Worm (Caenorhabditis elegans) whole organism, midembryonic: ENCODE results near the gene C16C8.16.
A peak's percentile ranks its signal among the peaks of the same experiment; 100 is the strongest.

Experiments
- T22C8.4 ChIP-seq: fragments of 200-800 bp; sonication (Bioruptor generic); IDR thresholded peaks from 2 replicates; pipeline ENCODE4 v1.3.6; 2022; ENCODE audit warnings: missing genetic modification characterization, missing compliant biosample characterization
- cog-1 ChIP-seq: sonication (generic microtip); optimal IDR thresholded peaks from 2 replicates; lab custom pipeline; 2016; ENCODE audit warnings: missing genetic modification characterization, missing compliant biosample characterization
- flt-1 ChIP-seq: fragments of 200-800 bp; sonication (Bioruptor generic); IDR thresholded peaks from 2 replicates; pipeline ENCODE4 v1.3.6; 2022; ENCODE audit warnings: missing genetic modification characterization, missing compliant biosample characterization
- klf-2 ChIP-seq: fragments of 200-800 bp; sonication (Bioruptor generic); conservative IDR thresholded peaks from 2 replicates; pipeline ENCODE4 v1.3.6; 2022; ENCODE audit warnings: missing genetic modification reagents, missing genetic modification characterization, missing compliant biosample characterization
- med-1 ChIP-seq: sonication (generic microtip); optimal IDR thresholded peaks from 2 replicates; lab custom pipeline; 2017; ENCODE audit warnings: missing genetic modification characterization, mild to moderate bottlenecking, missing compliant biosample characterization, antibody characterized with exemption, missing genetic modification reagents; ENCODE audit not compliant: insufficient read depth
- ref-1 ChIP-seq: fragments of 200-800 bp; sonication (Bioruptor generic); conservative IDR thresholded peaks from 2 replicates; pipeline ENCODE4 v1.3.6; 2022; ENCODE audit warnings: missing genetic modification reagents, missing genetic modification characterization, missing compliant biosample characterization
- tab-1 ChIP-seq: fragments of 200-800 bp; sonication (Bioruptor generic); IDR thresholded peaks from 2 replicates; pipeline ENCODE4 v1.3.6; 2022; ENCODE audit warnings: missing genetic modification characterization, missing compliant biosample characterization
- ztf-23 ChIP-seq: fragments of 200-800 bp; sonication (Bioruptor generic); IDR thresholded peaks from 2 replicates; pipeline ENCODE4 v1.3.6; 2022; ENCODE audit warnings: missing genetic modification reagents, missing genetic modification characterization, missing compliant biosample characterization
- ztf-29 ChIP-seq: fragments of 200-800 bp; sonication (Bioruptor generic); IDR thresholded peaks from 2 replicates; pipeline ENCODE4 v1.3.6; 2022; ENCODE audit warnings: missing genetic modification reagents, missing genetic modification characterization, missing compliant biosample characterization

C16C8.16 gene

DNA sequence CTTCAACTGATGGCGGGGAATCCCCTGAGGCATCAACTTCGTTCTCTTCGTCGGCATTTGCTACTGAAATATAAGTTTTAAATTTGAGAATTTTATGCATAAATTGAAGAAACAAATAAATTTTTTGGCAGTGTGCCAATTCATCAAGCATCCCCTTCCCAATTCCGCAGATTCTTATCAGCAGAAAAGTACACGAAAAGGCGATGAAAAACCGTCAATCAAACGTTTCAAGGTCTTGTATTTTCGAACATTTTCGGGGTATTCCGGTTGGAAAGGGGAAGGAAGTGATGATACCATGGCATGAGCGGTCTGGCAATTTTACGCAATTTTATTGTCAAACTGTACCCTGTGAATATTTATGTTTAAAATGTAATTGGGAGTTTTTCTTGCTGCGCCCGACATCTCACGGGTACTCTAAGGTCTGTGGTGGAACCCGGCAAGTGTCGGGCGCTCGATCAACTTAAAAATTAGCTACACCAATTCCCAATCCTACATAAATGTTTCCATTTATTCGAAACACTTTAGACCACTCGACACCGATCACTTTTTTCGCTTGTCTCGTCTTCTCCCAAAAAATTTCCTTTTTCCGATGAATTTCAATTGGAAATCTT is 10.6 kb upstream of the C16C8.16 start:
- TF ChIP-seq med-1 (GFP tag; lab: Kevin White, UChicago) (no peak), ref-1 (GFP tag; lab: Robert Waterston, UW) (no peak), cog-1 (tag; lab: Kevin White, UChicago) (no peak), ztf-23 (GFP tag; lab: Robert Waterston, UW) (no peak), T22C8.4 (GFP tag; lab: Robert Waterston, UW) (no peak), ztf-29 (GFP tag; lab: Robert Waterston, UW) (no peak)

- TF ChIP-seq ztf-29 (GFP tag; lab: Robert Waterston, UW), result no peak
- TF ChIP-seq med-1 (GFP tag; lab: Kevin White, UChicago), result no peak
- no peak for TF ChIP-seq T22C8.4 (GFP tag; lab: Robert Waterston, UW)
- no peak for TF ChIP-seq klf-2 (GFP tag; lab: Robert Waterston, UW)
- TF ChIP-seq ref-1 (GFP tag; lab: Robert Waterston, UW), result no peak
- TF ChIP-seq tab-1 (GFP tag; lab: Robert Waterston, UW), result no peak
Observed at ce11 chrII:3436412-3436811, 9.1 kb upstream of the C16C8.16 start, which contains the start of gene skpo-2. TSS of gene skpo-2 (minus strand) at chrII:3436512.

- TF ChIP-seq T22C8.4 (GFP tag; lab: Robert Waterston, UW) (no peak), ref-1 (GFP tag; lab: Robert Waterston, UW) (no peak), ztf-23 (GFP tag; lab: Robert Waterston, UW) (no peak), med-1 (GFP tag; lab: Kevin White, UChicago) (no peak), flt-1 (GFP tag; lab: Robert Waterston, UW) (no peak), tab-1 (GFP tag; lab: Robert Waterston, UW) (no peak), ztf-29 (GFP tag; lab: Robert Waterston, UW) (no peak), klf-2 (GFP tag; lab: Robert Waterston, UW) (no peak), cog-1 (tag; lab: Kevin White, UChicago) (no peak)
Observed at ce11 chrII:3437393-3437792, 8.2 kb upstream of the C16C8.16 start.

DNA sequence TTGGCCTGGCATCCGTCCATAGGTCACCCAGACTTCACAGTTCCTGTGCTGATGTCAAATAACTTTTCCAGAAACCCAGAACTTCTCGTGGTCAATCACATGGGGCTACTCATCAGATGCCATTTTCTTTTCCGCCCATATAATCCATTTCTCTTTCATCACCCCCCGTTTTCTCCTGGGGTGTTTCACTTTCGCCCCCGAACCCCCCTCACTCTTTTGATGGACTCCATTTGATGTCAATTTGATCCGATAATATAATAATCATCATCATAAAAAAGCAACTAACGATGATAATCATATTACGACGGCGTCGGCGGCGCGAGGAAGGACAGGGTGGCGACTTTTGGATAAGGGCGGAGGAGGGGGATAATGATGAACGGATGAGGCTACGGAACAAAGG is 7.3 kb upstream of the C16C8.16 start:
- TF ChIP-seq T22C8.4 (GFP tag; lab: Robert Waterston, UW), result no peak
- TF ChIP-seq ztf-29 (GFP tag; lab: Robert Waterston, UW), result no peak
- TF ChIP-seq ref-1 (GFP tag; lab: Robert Waterston, UW), result no peak
- no peak for TF ChIP-seq med-1 (GFP tag; lab: Kevin White, UChicago)
- no peak for TF ChIP-seq cog-1 (tag; lab: Kevin White, UChicago)
- TF ChIP-seq flt-1 (GFP tag; lab: Robert Waterston, UW), result no peak
- TF ChIP-seq tab-1 (GFP tag; lab: Robert Waterston, UW), result no peak
- TF ChIP-seq ztf-23 (GFP tag; lab: Robert Waterston, UW), result no peak
- no peak for TF ChIP-seq klf-2 (GFP tag; lab: Robert Waterston, UW)

ce11 chrII:3439244-3439698 is 6.3 kb upstream of the C16C8.16 start:
- no peak for TF ChIP-seq med-1 (GFP tag; lab: Kevin White, UChicago)
- TF ChIP-seq ref-1 (GFP tag; lab: Robert Waterston, UW), result peak; percentile 46; the same call in 1 of the 2 replicates
- peak; percentile 85 for TF ChIP-seq flt-1 (GFP tag; lab: Robert Waterston, UW)
- TF ChIP-seq ztf-29 (GFP tag; lab: Robert Waterston, UW), result 0 out of 2 replicates have a peak, but pooled peaks have one; percentile 35
- peak; percentile 72 for TF ChIP-seq ztf-23 (GFP tag; lab: Robert Waterston, UW)
- TF ChIP-seq klf-2 (GFP tag; lab: Robert Waterston, UW), result no peak
- peak; percentile 62; the same call in 1 of the 2 replicates for TF ChIP-seq T22C8.4 (GFP tag; lab: Robert Waterston, UW)
- TF ChIP-seq cog-1 (tag; lab: Kevin White, UChicago), result peak; percentile 14
- peak; percentile 84 for TF ChIP-seq tab-1 (GFP tag; lab: Robert Waterston, UW)

DNA sequence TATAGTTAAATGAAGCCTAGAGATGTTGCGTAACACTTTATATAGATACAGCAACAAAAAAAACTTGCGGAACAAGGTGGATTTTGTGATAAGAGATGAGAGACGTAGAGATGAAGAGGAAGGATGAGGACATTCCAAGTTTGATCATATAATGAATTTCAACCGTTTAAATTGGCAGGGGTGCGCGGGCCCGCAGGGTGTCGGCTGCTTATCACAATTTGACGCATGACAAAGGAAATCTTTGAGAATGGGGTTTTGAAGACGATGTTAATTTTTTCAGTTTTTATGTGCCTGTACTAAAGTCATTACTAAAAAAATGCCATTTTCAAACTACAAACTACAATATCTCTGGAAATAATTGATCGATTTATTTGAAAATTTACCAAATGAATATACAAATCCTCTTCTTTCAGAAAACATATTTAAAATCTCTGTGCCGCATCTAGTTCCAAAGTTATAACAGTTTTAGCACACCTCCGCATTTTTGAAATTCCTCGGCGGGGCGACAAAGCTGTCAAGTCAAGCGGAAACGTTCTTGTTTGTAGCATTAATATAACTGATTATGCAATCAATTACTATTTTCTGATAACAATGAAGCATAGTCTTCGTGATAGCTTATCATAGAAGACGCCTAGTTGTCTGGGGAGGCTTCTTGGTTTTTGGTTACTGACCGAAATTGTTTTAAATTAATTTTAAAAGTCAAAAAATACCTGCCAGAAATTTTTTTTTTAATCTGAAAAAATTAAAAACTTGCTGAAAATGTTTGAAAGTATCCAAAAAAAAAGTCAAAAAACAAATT is 5.5 kb upstream of the C16C8.16 start:
- no peak for TF ChIP-seq klf-2 (GFP tag; lab: Robert Waterston, UW)
- TF ChIP-seq tab-1 (GFP tag; lab: Robert Waterston, UW), result no peak
- TF ChIP-seq T22C8.4 (GFP tag; lab: Robert Waterston, UW), result no peak
- no peak for TF ChIP-seq med-1 (GFP tag; lab: Kevin White, UChicago)
- no peak for TF ChIP-seq flt-1 (GFP tag; lab: Robert Waterston, UW)
- no peak for TF ChIP-seq cog-1 (tag; lab: Kevin White, UChicago)
- TF ChIP-seq ztf-23 (GFP tag; lab: Robert Waterston, UW), result no peak
- TF ChIP-seq ztf-29 (GFP tag; lab: Robert Waterston, UW), result no peak
- no peak for TF ChIP-seq ref-1 (GFP tag; lab: Robert Waterston, UW)

ce11 chrII:3440641-3440926 is 5.0 kb upstream of the C16C8.16 start, which contains the start of gene C16C8.17:
TSS of gene C16C8.17 (plus strand) at chrII:3440827.
- TF ChIP-seq ztf-23 (GFP tag; lab: Robert Waterston, UW) (no peak), flt-1 (GFP tag; lab: Robert Waterston, UW) (no peak), cog-1 (tag; lab: Kevin White, UChicago) (no peak), ref-1 (GFP tag; lab: Robert Waterston, UW) (no peak), T22C8.4 (GFP tag; lab: Robert Waterston, UW) (no peak), klf-2 (GFP tag; lab: Robert Waterston, UW) (no peak), ztf-29 (GFP tag; lab: Robert Waterston, UW) (no peak), tab-1 (GFP tag; lab: Robert Waterston, UW) (no peak), med-1 (GFP tag; lab: Kevin White, UChicago) (no peak)

ce11 chrII:3441377-3441776 is 4.2 kb upstream of the C16C8.16 start, which contains the start of gene C16C8.27:
TSS of gene C16C8.27 (plus strand) at chrII:3441677.
- TF ChIP-seq ztf-29 (GFP tag; lab: Robert Waterston, UW), result no peak
- TF ChIP-seq ztf-23 (GFP tag; lab: Robert Waterston, UW), result no peak
- TF ChIP-seq cog-1 (tag; lab: Kevin White, UChicago), result no peak
- TF ChIP-seq med-1 (GFP tag; lab: Kevin White, UChicago), result no peak
- no peak for TF ChIP-seq klf-2 (GFP tag; lab: Robert Waterston, UW)
- TF ChIP-seq T22C8.4 (GFP tag; lab: Robert Waterston, UW), result no peak
- TF ChIP-seq flt-1 (GFP tag; lab: Robert Waterston, UW), result no peak
- TF ChIP-seq ref-1 (GFP tag; lab: Robert Waterston, UW), result no peak
- TF ChIP-seq tab-1 (GFP tag; lab: Robert Waterston, UW), result no peak
